Fruit fly (Drosophila melanogaster): Measurements from ENCODE around the gene CG13284.

The CG13284 gene

dm6 chr2L:16868897-16869324 is 20.4 kb upstream of the CG13284 start:
- TF ChIP-seq ap (GFP tag; IDR thresholded peaks at IDR 0.05) (0 out of 2 replicates have a peak, but pooled peaks have one; percentile 13), Fer3 (tag; optimal IDR thresholded peaks at IDR 0.05) (peak; percentile 19), grau (tag; optimal IDR thresholded peaks at IDR 0.05) (peak; percentile 67), ATbp (GFP tag; optimal IDR thresholded peaks at IDR 0.05) (peak; percentile 42), ewg (GFP tag; optimal IDR thresholded peaks at IDR 0.05) (peak; percentile 8), Nf-YC (tag; optimal IDR thresholded peaks at IDR 0.05) (peak; percentile 60), dysf (GFP tag; IDR thresholded peaks at IDR 0.05) (peak; percentile 75), CG10209 (GFP tag; optimal IDR thresholded peaks at IDR 0.05) (peak; percentile 27), unpg (GFP tag; optimal IDR thresholded peaks at IDR 0.05) (peak; percentile 60), Ssrp (tag; optimal IDR thresholded peaks at IDR 0.05) (peak; percentile 62), CG18619 (GFP tag; optimal IDR thresholded peaks at IDR 0.05) (peak; percentile 55), zen2 (GFP tag; IDR thresholded peaks at IDR 0.05; ENCODE audit: partially characterized antibody) (no peak), CG9932 (GFP tag; IDR thresholded peaks at IDR 0.05) (peak; percentile 39; the same call in 1 of the 2 replicates), fd3F (GFP tag; optimal IDR thresholded peaks at IDR 0.05) (peak; percentile 1), CG10267 (tag; optimal IDR thresholded peaks at IDR 0.05) (peak; percentile 29), CG18262 (tag; optimal IDR thresholded peaks at IDR 0.05) (peak; percentile 61), Ets65A (GFP tag) (peak; percentile 80), CG11504 (tag; optimal IDR thresholded peaks at IDR 0.05) (peak; percentile 74), NfI (GFP tag; optimal IDR thresholded peaks at IDR 0.05) (peak; percentile 12), CG15601 (tag; optimal IDR thresholded peaks at IDR 0.05) (peak; percentile 34), Doc2 (GFP tag; IDR thresholded peaks at IDR 0.05) (0 out of 2 replicates have a peak, but pooled peaks have one; percentile 13), Abd-B (GFP tag; optimal IDR thresholded peaks at IDR 0.05) (peak; percentile 46), ac (GFP tag; optimal IDR thresholded peaks at IDR 0.05) (no peak), tap (tag; optimal IDR thresholded peaks at IDR 0.05) (peak; percentile 33), CG4617 (GFP tag; optimal IDR thresholded peaks at IDR 0.05; ENCODE audit: borderline replicate concordance) (no peak), CG11456 (GFP tag; IDR thresholded peaks at IDR 0.05) (peak; percentile 58; the same call in 1 of the 3 replicates), croc (GFP tag; conservative IDR thresholded peaks at IDR 0.05) (peak; percentile 43; the same call in 2 of the 3 replicates), dmrt99B (tag; optimal IDR thresholded peaks at IDR 0.05) (peak; percentile 75), CG2712 (tag; optimal IDR thresholded peaks at IDR 0.05) (peak; percentile 72), CG17829 (tag; optimal IDR thresholded peaks at IDR 0.05) (peak; percentile 56), Dek (tag; optimal IDR thresholded peaks at IDR 0.05) (peak; percentile 27), org-1 (GFP tag; optimal IDR thresholded peaks at IDR 0.05) (peak; percentile 23), Mrtf (GFP tag; IDR thresholded peaks at IDR 0.05) (no peak), CoRest (tag; optimal IDR thresholded peaks at IDR 0.05) (peak; percentile 67), az2 (GFP tag; optimal IDR thresholded peaks at IDR 0.05) (no peak), Hmr (GFP tag; optimal IDR thresholded peaks at IDR 0.05) (peak; percentile 28), lab (GFP tag; optimal IDR thresholded peaks at IDR 0.05) (peak; percentile 49), knrl (GFP tag; IDR thresholded peaks at IDR 0.05; ENCODE audit: partially characterized antibody) (no peak), ham (GFP tag; IDR thresholded peaks at IDR 0.05) (no peak), CG7556 (GFP tag; optimal IDR thresholded peaks at IDR 0.05) (peak; percentile 74), CG13424 (tag; optimal IDR thresholded peaks at IDR 0.05) (peak; percentile 74), ro (GFP tag; IDR thresholded peaks at IDR 0.05) (no peak), CG10147 (GFP tag; optimal IDR thresholded peaks at IDR 0.05) (no peak), CG7839 (tag; optimal IDR thresholded peaks at IDR 0.05) (peak; percentile 76), Xrp1 (GFP tag; IDR thresholded peaks at IDR 0.05) (peak; percentile 41; the same call in 1 of the 2 replicates), odd (GFP tag; optimal IDR thresholded peaks at IDR 0.05) (peak; percentile 24), CG17359 (tag; optimal IDR thresholded peaks at IDR 0.05) (peak; percentile 49), repo (GFP tag; optimal IDR thresholded peaks at IDR 0.05) (no peak), run (tag; optimal IDR thresholded peaks at IDR 0.05) (peak; percentile 1)
